Fruit fly (Drosophila melanogaster): ENCODE data around the gene CG4598.

- no peak for TF ChIP-seq psq (optimal IDR thresholded peaks at IDR 0.05)
- TF ChIP-seq CG8478 (optimal IDR thresholded peaks at IDR 0.05) = no peak
- no peak for TF ChIP-seq pan (optimal IDR thresholded peaks at IDR 0.05)
Measured at dm6 chr2L:9966983-9967737, 48.7 kb downstream of the CG4598 start, which contains the start of the genes Dref and RpL13.
